Worm (Caenorhabditis elegans): ENCODE measurements around the gene str-209.

ce11 chrV:4918091-4918624 is 30.6 kb upstream of the str-209 start, which contains the start of gene C02E7.7:
- TF ChIP-seq ama-1 (optimal IDR thresholded peaks at IDR 0.05): no peak
- TF ChIP-seq F13C5.2 (tag; optimal IDR thresholded peaks at IDR 0.05): no peak
- no peak for TF ChIP-seq flt-1 (GFP tag; IDR thresholded peaks at IDR 0.05)
- no peak for TF ChIP-seq scrt-1 (GFP tag; IDR thresholded peaks at IDR 0.05)
- no peak for TF ChIP-seq ceh-36 (tag; optimal IDR thresholded peaks at IDR 0.05)
- no peak for TF ChIP-seq hmg-4 (GFP tag; optimal IDR thresholded peaks at IDR 0.05)
- no peak for TF ChIP-seq tbx-11 (GFP tag; IDR thresholded peaks at IDR 0.05)

All from whole organism, early embryonic.